Fruit fly (Drosophila melanogaster): ENCODE data around the gene CG3081.
A peak's percentile ranks its signal among the peaks of the same experiment; 100 is the strongest.

The CG3081 gene

dm6 chrX:4666650-4667360 is 23.0 kb upstream of the CG3081 start, which contains the start of gene CG3009:
TSS of gene CG3009 (minus strand) at chrX:4666700.
- peak; percentile 94 for TF ChIP-seq noc (tag; optimal IDR thresholded peaks at IDR 0.05)

dm6 chrX:4664107-4664506 is 20.3 kb upstream of the CG3081 start:
- TF ChIP-seq noc (tag; optimal IDR thresholded peaks at IDR 0.05), result no peak

dm6 chrX:4660642-4661252 is 17.0 kb upstream of the CG3081 start:
- no peak for TF ChIP-seq noc (tag; optimal IDR thresholded peaks at IDR 0.05)

dm6 chrX:4657896-4658295 is 14.1 kb upstream of the CG3081 start:
- TF ChIP-seq noc (tag; optimal IDR thresholded peaks at IDR 0.05), result no peak

dm6 chrX:4654397-4654796 is 10.6 kb upstream of the CG3081 start, which contains the start of gene CG15473:
TSS of gene CG15473 (minus strand) at chrX:4654497.
- no peak for TF ChIP-seq noc (tag; optimal IDR thresholded peaks at IDR 0.05)

dm6 chrX:4649751-4650150 is 6.0 kb upstream of the CG3081 start, which contains the start of the genes Cbp80 and Torsin:
TSS of gene Cbp80 (plus strand) at chrX:4650015.
TSS of gene Torsin (minus strand) at chrX:4650032.
- TF ChIP-seq noc (tag; optimal IDR thresholded peaks at IDR 0.05), result no peak

dm6 chrX:4647316-4648046 is 3.7 kb upstream of the CG3081 start, which contains the start of the genes HLH4C and mRpL30:
TSS of gene HLH4C (minus strand) at chrX:4647414.
TSS of gene mRpL30 (plus strand) at chrX:4647871.
- TF ChIP-seq noc (tag; optimal IDR thresholded peaks at IDR 0.05), result no peak

dm6 chrX:4644768-4645167 is 981 bp upstream of the CG3081 start, which contains the start of gene CG3062:
TSS of gene CG3062 (minus strand) at chrX:4644868.
- no peak for TF ChIP-seq noc (tag; optimal IDR thresholded peaks at IDR 0.05)

dm6 chrX:4635856-4636486 is 7.8 kb downstream of the CG3081 start, which contains the start of the genes Alms1a and pon:
TSS of gene Alms1a (minus strand) at chrX:4636004.
TSS of gene pon (plus strand) at chrX:4636318.
- TF ChIP-seq noc (tag; optimal IDR thresholded peaks at IDR 0.05), result no peak

- no peak for TF ChIP-seq noc (tag; optimal IDR thresholded peaks at IDR 0.05)
These were observed 13.0 kb downstream of the CG3081 start, which contains the start of gene Alms1b for dm6 chrX:4630836-4631235. TSS of gene Alms1b (minus strand) at chrX:4630936.

- no peak for TF ChIP-seq noc (tag; optimal IDR thresholded peaks at IDR 0.05)
These were observed 16.6 kb downstream of the CG3081 start for dm6 chrX:4627160-4627559.

dm6 chrX:4618869-4619268 is 24.9 kb downstream of the CG3081 start:
- TF ChIP-seq noc (tag; optimal IDR thresholded peaks at IDR 0.05), result no peak

dm6 chrX:4616865-4617669 is 26.7 kb downstream of the CG3081 start, which contains the start of gene peb:
TSS of gene peb (plus strand) at chrX:4617564.
- no peak for TF ChIP-seq noc (tag; optimal IDR thresholded peaks at IDR 0.05)

- no peak for TF ChIP-seq noc (tag; optimal IDR thresholded peaks at IDR 0.05)
These were observed 28.0 kb downstream of the CG3081 start for dm6 chrX:4615684-4616292.

Measured in whole organism, larva.